Fruit fly (Drosophila melanogaster) whole organism, embryonic: Measurements from ENCODE around the gene CG31431.
A peak's percentile ranks its signal among the peaks of the same experiment; 100 is the strongest.

Experiments
- ATbp ChIP-seq: fragments of 200-800 bp; sonication (Bioruptor generic); optimal IDR thresholded peaks from 2 replicates; lab custom pipeline; 2017; ENCODE audit warnings: missing biosample characterization, mild to moderate bottlenecking, missing genetic modification characterization, missing genetic modification reagents
- Adf1 ChIP-seq: fragments of 200-800 bp; sonication (Bioruptor generic); IDR thresholded peaks from 2 replicates; pipeline ENCODE4 v1.3.6; 2022; ENCODE audit warnings: missing biosample characterization, missing genetic modification characterization
- Atf6 ChIP-seq: fragments of 200-800 bp; sonication (Bioruptor generic); IDR thresholded peaks from 2 replicates; pipeline ENCODE4 v1.3.6; 2022; ENCODE audit warnings: missing biosample characterization, missing genetic modification characterization
- CG10147 ChIP-seq: fragments of 200-800 bp; sonication (Bioruptor generic); optimal IDR thresholded peaks from 2 replicates; lab custom pipeline; 2019; ENCODE audit warnings: missing biosample characterization, mild to moderate bottlenecking, missing genetic modification characterization, moderate library complexity
- CG10431 ChIP-seq: fragments of 200-800 bp; sonication (Bioruptor generic); optimal IDR thresholded peaks from 3 replicates; lab custom pipeline; 2018; ENCODE audit warnings: missing biosample characterization, mild to moderate bottlenecking, missing genetic modification characterization
- CG11093 ChIP-seq: fragments of 200-800 bp; sonication (Bioruptor generic); IDR thresholded peaks from 3 replicates; pipeline ENCODE4 v1.3.6; 2022; ENCODE audit warnings: missing biosample characterization, missing genetic modification characterization
- CG13287 ChIP-seq: fragments of 200-800 bp; sonication (Bioruptor generic); IDR thresholded peaks from 2 replicates; pipeline ENCODE4 v1.3.6; 2022; ENCODE audit warnings: missing biosample characterization, missing genetic modification characterization; ENCODE audit not compliant: partially characterized antibody
- CG13296 ChIP-seq: fragments of 200-800 bp; sonication (Bioruptor generic); optimal IDR thresholded peaks from 3 replicates; lab custom pipeline; 2018; ENCODE audit warnings: missing biosample characterization, mild to moderate bottlenecking, missing genetic modification characterization
- CG15073 ChIP-seq: fragments of 200-800 bp; sonication (Bioruptor generic); optimal IDR thresholded peaks from 2 replicates; lab custom pipeline; 2016; ENCODE audit warnings: missing biosample characterization, missing genetic modification characterization
- CG15601 ChIP-seq: fragments of 200-800 bp; sonication (Bioruptor generic); optimal IDR thresholded peaks from 3 replicates; lab custom pipeline; 2019; ENCODE audit warnings: missing biosample characterization, mild to moderate bottlenecking, missing genetic modification characterization, moderate library complexity
- CG16813 ChIP-seq: fragments of 200-800 bp; sonication (Bioruptor generic); IDR thresholded peaks from 3 replicates; pipeline ENCODE4 v1.3.6; 2022; ENCODE audit warnings: missing biosample characterization, missing genetic modification characterization; ENCODE audit not compliant: partially characterized antibody
- CG16815 ChIP-seq: fragments of 200-800 bp; sonication (Bioruptor generic); optimal IDR thresholded peaks from 3 replicates; lab custom pipeline; 2017; ENCODE audit warnings: missing biosample characterization, mild to moderate bottlenecking, missing genetic modification characterization
- CG17829 ChIP-seq: fragments of 200-800 bp; optimal IDR thresholded peaks from 2 replicates; lab custom pipeline; 2019; ENCODE audit warnings: missing biosample characterization, mild to moderate bottlenecking, missing genetic modification characterization, moderate library complexity
- CG2678 ChIP-seq: fragments of 200-800 bp; sonication (Bioruptor generic); optimal IDR thresholded peaks from 3 replicates; lab custom pipeline; 2019; ENCODE audit warnings: missing biosample characterization, mild to moderate bottlenecking, missing genetic modification characterization, moderate library complexity
- CG31441 ChIP-seq: fragments of 200-800 bp; sonication (Bioruptor generic); IDR thresholded peaks from 2 replicates; pipeline ENCODE4 v1.3.6; 2022; ENCODE audit warnings: missing biosample characterization, missing genetic modification characterization
- CG4820 ChIP-seq: fragments of 200-800 bp; sonication (Bioruptor generic); optimal IDR thresholded peaks from 3 replicates; lab custom pipeline; 2016; ENCODE audit warnings: missing biosample characterization, missing genetic modification characterization
- CG5953 ChIP-seq: fragments of 200-800 bp; sonication (Bioruptor generic); IDR thresholded peaks from 2 replicates; pipeline ENCODE4 v1.3.6; 2022; ENCODE audit warnings: missing biosample characterization, missing genetic modification characterization
- CG6254 ChIP-seq: fragments of 200-800 bp; sonication (Bioruptor generic); optimal IDR thresholded peaks from 3 replicates; lab custom pipeline; 2017; ENCODE audit warnings: mild to moderate bottlenecking, missing biosample characterization, missing genetic modification reagents, missing genetic modification characterization
- CG7745 ChIP-seq: fragments of 200-800 bp; sonication (Bioruptor generic); optimal IDR thresholded peaks from 2 replicates; lab custom pipeline; 2018; ENCODE audit warnings: missing biosample characterization, mild to moderate bottlenecking, missing genetic modification characterization, moderate library complexity
- CG7839 ChIP-seq: fragments of 200-800 bp; sonication (Bioruptor generic); optimal IDR thresholded peaks from 3 replicates; lab custom pipeline; 2018; ENCODE audit warnings: missing biosample characterization, mild to moderate bottlenecking, missing genetic modification characterization, moderate library complexity
- Fer3 ChIP-seq: fragments of 200-800 bp; sonication (Bioruptor generic); optimal IDR thresholded peaks from 2 replicates; lab custom pipeline; 2018; ENCODE audit warnings: missing biosample characterization, mild to moderate bottlenecking, missing genetic modification characterization, moderate library complexity
- Gug ChIP-seq: fragments of 200-800 bp; sonication (Bioruptor generic); IDR thresholded peaks from 4 replicates; pipeline ENCODE4 v1.3.6; 2022; ENCODE audit warnings: missing biosample characterization, missing genetic modification characterization
- HLH54F ChIP-seq: fragments of 200-800 bp; sonication (Bioruptor generic); optimal IDR thresholded peaks from 3 replicates; lab custom pipeline; 2016; ENCODE audit warnings: missing biosample characterization, missing genetic modification characterization
- Hmx ChIP-seq: fragments of 200-800 bp; sonication (Bioruptor generic); optimal IDR thresholded peaks from 2 replicates; lab custom pipeline; 2016; ENCODE audit warnings: missing biosample characterization, missing genetic modification characterization
- Med ChIP-seq: fragments of 200-800 bp; sonication (Bioruptor generic); peaks from one replicate; lab custom pipeline; 2016; ENCODE audit warnings: missing biosample characterization, missing genetic modification characterization, mild to moderate bottlenecking, inconsistent platforms, moderate library complexity
- Trl ChIP-seq, 3 experiments: fragments of >200 bp in 2 of 3; fragments of 200-800 bp in 1 of 3; sonication (Bioruptor generic) in 1 of 3; optimal IDR thresholded peaks; 2 replicates in 1 of 3; 3 replicates in 2 of 3; lab custom pipeline; 2016 to 2017; ENCODE audit warnings: missing biosample characterization in 1 of 3, missing genetic modification characterization in 1 of 3
- abd-A ChIP-seq: fragments of 200-800 bp; sonication (Bioruptor generic); optimal IDR thresholded peaks from 3 replicates; lab custom pipeline; 2019; ENCODE audit warnings: missing biosample characterization, mild to moderate bottlenecking, missing genetic modification characterization, moderate library complexity
- ac ChIP-seq: fragments of 200-800 bp; sonication (Bioruptor generic); optimal IDR thresholded peaks from 3 replicates; lab custom pipeline; 2017; ENCODE audit warnings: missing biosample characterization, mild to moderate bottlenecking, missing genetic modification characterization
- ap ChIP-seq: fragments of 200-800 bp; sonication (Bioruptor generic); IDR thresholded peaks from 2 replicates; pipeline ENCODE4 v1.3.6; 2022; ENCODE audit warnings: missing biosample characterization, missing genetic modification characterization
- croc ChIP-seq: fragments of 200-800 bp; sonication (Bioruptor generic); conservative IDR thresholded peaks from 3 replicates; pipeline ENCODE4 v1.3.6; 2022; ENCODE audit warnings: missing biosample characterization, missing genetic modification characterization
- dmrt11E ChIP-seq: fragments of 200-800 bp; sonication (Bioruptor generic); optimal IDR thresholded peaks from 3 replicates; lab custom pipeline; 2018; ENCODE audit warnings: missing biosample characterization, mild to moderate bottlenecking, missing genetic modification characterization, moderate library complexity
- en ChIP-seq: fragments of 200-800 bp; sonication (Bioruptor generic); optimal IDR thresholded peaks from 2 replicates; lab custom pipeline; 2016; ENCODE audit warnings: missing biosample characterization, missing genetic modification characterization
- esg ChIP-seq: fragments of 200-800 bp; sonication (Bioruptor generic); conservative IDR thresholded peaks from 2 replicates; pipeline ENCODE4 v1.3.6; 2022; ENCODE audit warnings: missing biosample characterization, missing genetic modification characterization
- fd102C ChIP-seq: fragments of 200-800 bp; sonication (Bioruptor generic); optimal IDR thresholded peaks from 2 replicates; lab custom pipeline; 2018; ENCODE audit warnings: missing biosample characterization, mild to moderate bottlenecking, missing genetic modification characterization, moderate library complexity
- gfzf ChIP-seq: fragments of 200-800 bp; sonication (Bioruptor generic); optimal IDR thresholded peaks from 2 replicates; lab custom pipeline; 2016; ENCODE audit warnings: missing biosample characterization, mild to moderate bottlenecking, missing genetic modification characterization, moderate library complexity
- grau ChIP-seq: fragments of 200-800 bp; optimal IDR thresholded peaks from 3 replicates; lab custom pipeline; 2019; ENCODE audit warnings: missing biosample characterization, mild to moderate bottlenecking, missing genetic modification characterization, moderate library complexity
- grn ChIP-seq: fragments of 200-800 bp; sonication (Bioruptor generic); optimal IDR thresholded peaks from 3 replicates; lab custom pipeline; 2017; ENCODE audit warnings: missing biosample characterization, missing genetic modification characterization
- gsb-n ChIP-seq: fragments of 200-800 bp; sonication (Bioruptor generic); optimal IDR thresholded peaks from 3 replicates; lab custom pipeline; 2018; ENCODE audit warnings: missing biosample characterization, mild to moderate bottlenecking, missing genetic modification characterization
- her ChIP-seq: fragments of 200-800 bp; sonication (Bioruptor generic); optimal IDR thresholded peaks from 2 replicates; lab custom pipeline; 2016; ENCODE audit warnings: missing biosample characterization, missing genetic modification characterization
- kni ChIP-seq: fragments of 200-800 bp; sonication (Bioruptor generic); optimal IDR thresholded peaks from 3 replicates; lab custom pipeline; 2017; ENCODE audit warnings: mild to moderate bottlenecking, missing biosample characterization, missing genetic modification reagents, missing genetic modification characterization
- lilli ChIP-seq: fragments of 200-800 bp; sonication (Bioruptor generic); optimal IDR thresholded peaks from 3 replicates; lab custom pipeline; 2016; ENCODE audit warnings: missing biosample characterization, missing genetic modification characterization
- lmd ChIP-seq: fragments of 200-800 bp; sonication (Bioruptor generic); IDR thresholded peaks from 2 replicates; pipeline ENCODE4 v1.3.6; 2022; ENCODE audit warnings: missing biosample characterization, missing genetic modification characterization
- lov ChIP-seq, 2 experiments: fragments of 200-800 bp in 1 of 2; fragments of >200 bp in 1 of 2; sonication (Bioruptor generic) in 1 of 2; IDR thresholded peaks in 1 of 2; optimal IDR thresholded peaks in 1 of 2; 2 replicates in 1 of 2; 3 replicates in 1 of 2; pipeline versions ENCODE4 v1.3.6 to Lab custom; 2017 to 2022; ENCODE audit warnings: missing biosample characterization in 1 of 2, missing genetic modification characterization in 1 of 2
- pan ChIP-seq, 4 experiments: fragments of >200 bp in 3 of 4; fragments of 200-800 bp in 1 of 4; sonication (Bioruptor generic) in 1 of 4; optimal IDR thresholded peaks in 3 of 4; IDR thresholded peaks in 1 of 4; 2 replicates each; pipeline versions ENCODE4 v1.3.6 to Lab custom; 2017 to 2022; ENCODE audit warnings: missing biosample characterization in 2 of 4, missing genetic modification characterization in 2 of 4, mixed read lengths in 1 of 4
- pum ChIP-seq: fragments of 200-800 bp; sonication (Bioruptor generic); optimal IDR thresholded peaks from 2 replicates; lab custom pipeline; 2016; ENCODE audit warnings: missing biosample characterization, missing genetic modification characterization
- pzg ChIP-seq: fragments of 200-800 bp; sonication (Bioruptor generic); optimal IDR thresholded peaks from 3 replicates; lab custom pipeline; 2018; ENCODE audit warnings: missing biosample characterization, mild to moderate bottlenecking, missing genetic modification characterization, moderate library complexity
- seq ChIP-seq: fragments of 200-800 bp; sonication (Bioruptor generic); IDR thresholded peaks from 2 replicates; pipeline ENCODE4 v1.3.6; 2022; ENCODE audit warnings: missing biosample characterization, missing genetic modification characterization
- shn ChIP-seq: fragments of 200-800 bp; sonication (Bioruptor generic); optimal IDR thresholded peaks from 3 replicates; lab custom pipeline; 2016; ENCODE audit warnings: missing biosample characterization, missing genetic modification characterization
- zf30C ChIP-seq: fragments of 200-800 bp; sonication (Bioruptor generic); optimal IDR thresholded peaks from 3 replicates; lab custom pipeline; 2018; ENCODE audit warnings: missing biosample characterization, mild to moderate bottlenecking, missing genetic modification characterization

The CG31431 gene

DNA sequence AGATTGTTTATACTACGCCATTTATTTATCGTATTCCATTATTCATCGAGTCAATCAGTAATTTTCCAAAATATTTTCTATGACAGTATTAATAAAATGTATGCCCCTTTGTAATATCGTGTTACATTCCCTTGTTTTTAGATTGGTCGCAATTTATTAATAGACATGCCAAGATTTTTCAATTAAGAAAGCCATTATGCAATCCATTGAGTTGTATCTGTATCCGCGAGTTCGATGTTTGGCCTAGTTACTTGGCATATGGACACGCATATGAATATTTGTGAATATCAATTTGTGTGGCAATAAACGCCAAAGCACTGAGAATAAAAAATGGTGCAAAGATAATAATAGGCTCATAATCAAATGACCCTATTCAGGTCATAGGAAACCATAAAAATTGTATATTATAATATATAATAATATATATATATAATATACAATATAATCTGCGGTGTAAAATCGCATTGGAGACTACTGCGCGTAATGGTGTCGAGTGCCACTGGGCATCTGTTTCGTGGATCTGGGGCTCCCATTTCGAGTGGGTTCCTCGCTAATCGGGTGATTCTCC, 6.6 kb upstream of the CG31431 start (continued):
- TF ChIP-seq grau (tag; lab: Kevin White, UChicago) (peak; percentile 3), Adf1 (no peak), CG6254 (no peak), croc (no peak), ATbp (GFP tag; lab: Kevin White, UChicago) (peak; percentile 14), lmd (GFP tag; lab: Robert Waterston, UW) (peak; percentile 14; the same call in 1 of the 2 replicates), esg (GFP tag; lab: Robert Waterston, UW) (no peak), fd102C (GFP tag; lab: Kevin White, UChicago) (no peak), Atf6 (GFP tag; lab: Robert Waterston, UW) (no peak), CG2678 (tag; lab: Kevin White, UChicago) (peak; percentile 38), CG5953 (GFP tag; lab: Robert Waterston, UW) (no peak), gfzf (GFP tag; lab: Kevin White, UChicago) (no peak), CG13296 (GFP tag; lab: Kevin White, UChicago) (no peak), CG11093 (GFP tag; lab: Robert Waterston, UW) (no peak), CG4820 (no peak), lov (optimal IDR thresholded peaks at IDR 0.05; lab: Kevin White, UChicago) (no peak), lov (GFP tag; IDR thresholded peaks at IDR 0.05; lab: Robert Waterston, UW) (no peak), lilli (GFP tag; lab: Kevin White, UChicago) (no peak), her (GFP tag; lab: Kevin White, UChicago) (no peak), gsb-n (tag; lab: Kevin White, UChicago) (no peak), CG10147 (GFP tag; lab: Kevin White, UChicago) (no peak), Trl (optimal IDR thresholded peaks at IDR 0.05; lab: Kevin White, UChicago) (no peak), Trl (GFP tag; optimal IDR thresholded peaks at IDR 0.05; lab: Kevin White, UChicago) (no peak), CG15601 (tag; lab: Kevin White, UChicago) (no peak), CG7839 (tag; lab: Kevin White, UChicago) (peak; percentile 20), shn (no peak), CG13287 (GFP tag; lab: Robert Waterston, UW) (no peak), CG15073 (GFP tag; lab: Kevin White, UChicago) (no peak), Hmx (GFP tag; lab: Kevin White, UChicago) (no peak), CG16815 (GFP tag; lab: Kevin White, UChicago) (no peak), CG10431 (no peak), pzg (GFP tag; lab: Kevin White, UChicago) (no peak), ap (GFP tag; lab: Robert Waterston, UW) (peak; percentile 8; the same call in 1 of the 2 replicates), abd-A (tag; lab: Kevin White, UChicago) (no peak), zf30C (GFP tag; lab: Kevin White, UChicago) (no peak), pum (GFP tag; lab: Kevin White, UChicago) (no peak), ac (GFP tag; lab: Kevin White, UChicago) (no peak), kni (no peak), CG31441 (GFP tag; lab: Robert Waterston, UW) (0 out of 2 replicates have a peak, but pooled peaks have one; percentile 29), CG7745 (tag; lab: Kevin White, UChicago) (no peak), Fer3 (peak; percentile 17), Med (GFP tag; lab: Kevin White, UChicago) (no peak), dmrt11E (tag; lab: Kevin White, UChicago) (no peak), CG16813 (GFP tag; lab: Robert Waterston, UW) (no peak), CG17829 (tag; lab: Kevin White, UChicago) (peak; percentile 4), seq (no peak), pan (optimal IDR thresholded peaks at IDR 0.05; lab: Kevin White, UChicago) (no peak), pan (GFP tag; optimal IDR thresholded peaks at IDR 0.05 in 1 of 2, IDR thresholded peaks at IDR 0.05 in 1 of 2) (no peak), grn (GFP tag; lab: Kevin White, UChicago) (no peak), HLH54F (GFP tag; lab: Kevin White, UChicago) (no peak), Gug (GFP tag; lab: Robert Waterston, UW) (no peak), en (GFP tag; lab: Kevin White, UChicago) (no peak)
